Fruit fly (Drosophila melanogaster): ENCODE data around the gene Actn.

Gene Actn

dm6 chrX:2004114-2004513 lies 38.0 kb downstream of the Actn start:
- TF ChIP-seq CG6163 (GFP tag; IDR thresholded peaks at IDR 0.05) (no peak), Hr4 (GFP tag; optimal IDR thresholded peaks at IDR 0.05) (no peak), CG11762 (GFP tag; optimal IDR thresholded peaks at IDR 0.05; ENCODE audit: insufficient read depth) (no peak), CG8632 (GFP tag; optimal IDR thresholded peaks at IDR 0.05) (no peak)

dm6 chrX:2001057-2001456 lies 41.1 kb downstream of the Actn start:
- TF ChIP-seq Sox102F (GFP tag; optimal IDR thresholded peaks at IDR 0.05): no peak
- no peak for TF ChIP-seq Sox14 (GFP tag; optimal IDR thresholded peaks at IDR 0.05)
- TF ChIP-seq acj6 (GFP tag; optimal IDR thresholded peaks at IDR 0.05): no peak
- no peak for TF ChIP-seq CG7368 (GFP tag; optimal IDR thresholded peaks at IDR 0.05)
- no peak for TF ChIP-seq CG11294 (GFP tag; IDR thresholded peaks at IDR 0.05)
- TF ChIP-seq CG3032 (tag; optimal IDR thresholded peaks at IDR 0.05): no peak

dm6 chrX:1995653-1996052 lies 46.5 kb downstream of the Actn start:
- 0 out of 3 replicates have a peak, but pooled peaks have one; percentile 37 for TF ChIP-seq CG8119 (GFP tag; IDR thresholded peaks at IDR 0.05)
- TF ChIP-seq CG6792 (GFP tag; optimal IDR thresholded peaks at IDR 0.05): no peak
- TF ChIP-seq fkh (GFP tag; optimal IDR thresholded peaks at IDR 0.05): peak; percentile 53
- no peak for TF ChIP-seq pdm3 (GFP tag; optimal IDR thresholded peaks at IDR 0.05)
- no peak for TF ChIP-seq CG11762 (GFP tag; optimal IDR thresholded peaks at IDR 0.05; ENCODE audit: insufficient read depth)
- no peak for TF ChIP-seq OdsH (GFP tag; optimal IDR thresholded peaks at IDR 0.05)
- TF ChIP-seq Eip78C (GFP tag): peak; percentile 10
- TF ChIP-seq CG7368 (GFP tag; optimal IDR thresholded peaks at IDR 0.05): no peak
- no peak for TF ChIP-seq CG3032 (tag; optimal IDR thresholded peaks at IDR 0.05)

dm6 chrX:1994184-1994583 lies 47.9 kb downstream of the Actn start:
- no peak for TF ChIP-seq Blimp-1 (GFP tag; optimal IDR thresholded peaks at IDR 0.05)
- no peak for TF ChIP-seq CG6854 (GFP tag; optimal IDR thresholded peaks at IDR 0.05)
- TF ChIP-seq Smox (GFP tag; optimal IDR thresholded peaks at IDR 0.05): no peak
- TF ChIP-seq CG8319 (GFP tag; optimal IDR thresholded peaks at IDR 0.05): no peak
- no peak for TF ChIP-seq Hr38 (GFP tag; optimal IDR thresholded peaks at IDR 0.05)
- no peak for TF ChIP-seq OdsH (GFP tag; optimal IDR thresholded peaks at IDR 0.05)
- TF ChIP-seq fd59A (GFP tag; optimal IDR thresholded peaks at IDR 0.05): no peak
- no peak for TF ChIP-seq CG11762 (GFP tag; optimal IDR thresholded peaks at IDR 0.05; ENCODE audit: insufficient read depth)
- TF ChIP-seq eg (GFP tag; IDR thresholded peaks at IDR 0.05): no peak
- no peak for TF ChIP-seq CG9139 (GFP tag; optimal IDR thresholded peaks at IDR 0.05)
- TF ChIP-seq topi (GFP tag; optimal IDR thresholded peaks at IDR 0.05): no peak
- TF ChIP-seq CG10669 (GFP tag; optimal IDR thresholded peaks at IDR 0.05): no peak
- TF ChIP-seq Eip78C (GFP tag): no peak
- no peak for TF ChIP-seq CG31627 (GFP tag; optimal IDR thresholded peaks at IDR 0.05)
- no peak for TF ChIP-seq acj6 (GFP tag; optimal IDR thresholded peaks at IDR 0.05)
- no peak for TF ChIP-seq CG34406 (GFP tag; optimal IDR thresholded peaks at IDR 0.05)
- TF ChIP-seq salr (GFP tag; optimal IDR thresholded peaks at IDR 0.05): no peak
- TF ChIP-seq CG6276 (GFP tag; optimal IDR thresholded peaks at IDR 0.05): no peak
- no peak for TF ChIP-seq spab (GFP tag; optimal IDR thresholded peaks at IDR 0.05)
- TF ChIP-seq Ets21C (GFP tag; optimal IDR thresholded peaks at IDR 0.05): no peak

- TF ChIP-seq CG32006 (GFP tag; optimal IDR thresholded peaks at IDR 0.05): peak; percentile 17
- peak; percentile 42 for TF ChIP-seq CG6276 (GFP tag; optimal IDR thresholded peaks at IDR 0.05)
- peak; percentile 71 for TF ChIP-seq fkh (GFP tag; optimal IDR thresholded peaks at IDR 0.05)
- TF ChIP-seq Hr4 (GFP tag; optimal IDR thresholded peaks at IDR 0.05): no peak
- peak; percentile 9 for TF ChIP-seq Lpt (GFP tag; optimal IDR thresholded peaks at IDR 0.05)
Observed at dm6 chrX:1991843-1992242, 50.3 kb downstream of the Actn start.
